Worm (Caenorhabditis elegans): Measurements from ENCODE around the gene ubc-19.

The ubc-19 gene

ce11 chrV:18644258-18644657 lies 45.3 kb downstream of the ubc-19 start:
- TF ChIP-seq pqm-1 (tag; optimal IDR thresholded peaks at IDR 0.05), result no peak
- peak; percentile 12 for TF ChIP-seq ceh-48 (tag; optimal IDR thresholded peaks at IDR 0.05)
- no peak for TF ChIP-seq unc-55 (GFP tag; optimal IDR thresholded peaks at IDR 0.05)

ce11 chrV:18639601-18640354 lies 49.8 kb downstream of the ubc-19 start, which contains the start of gene egas-1:
Gene egas-1 (plus strand): TSS chrV:18640304.
- no peak for TF ChIP-seq K09A11.1 (tag; optimal IDR thresholded peaks at IDR 0.05; ENCODE audit: insufficient read depth)
- no peak for TF ChIP-seq Y22D7AL.16 (tag; optimal IDR thresholded peaks at IDR 0.05)
- no peak for TF ChIP-seq ceh-2 (tag; optimal IDR thresholded peaks at IDR 0.05)
- TF ChIP-seq fkh-6 (tag; optimal IDR thresholded peaks at IDR 0.05), result no peak
- no peak for TF ChIP-seq pax-1 (tag; optimal IDR thresholded peaks at IDR 0.05)
- TF ChIP-seq dmd-4 (tag; optimal IDR thresholded peaks at IDR 0.05; ENCODE audit: borderline replicate concordance), result no peak
- no peak for TF ChIP-seq elt-4 (tag; optimal IDR thresholded peaks at IDR 0.05)
- peak; percentile 84 for TF ChIP-seq dve-1 (tag; optimal IDR thresholded peaks at IDR 0.05)

ce11 chrV:18639074-18639473 lies 50.5 kb downstream of the ubc-19 start:
- TF ChIP-seq F13H6.1 (tag; optimal IDR thresholded peaks at IDR 0.05), result no peak
- peak; percentile 3 for TF ChIP-seq ceh-2 (tag; optimal IDR thresholded peaks at IDR 0.05)

ce11 chrV:18638367-18638873 lies 51.1 kb downstream of the ubc-19 start, which contains the start of gene col-42:
Gene col-42 (plus strand): TSS chrV:18638484.
- TF ChIP-seq gmeb-2 (tag; optimal IDR thresholded peaks at IDR 0.05), result no peak
- TF ChIP-seq pha-2 (tag; optimal IDR thresholded peaks at IDR 0.05), result no peak
- no peak for TF ChIP-seq ceh-2 (tag; optimal IDR thresholded peaks at IDR 0.05)
- TF ChIP-seq pax-1 (tag; optimal IDR thresholded peaks at IDR 0.05), result no peak
- TF ChIP-seq eyg-1 (tag; optimal IDR thresholded peaks at IDR 0.05), result no peak
- no peak for TF ChIP-seq F13H6.1 (tag; optimal IDR thresholded peaks at IDR 0.05)
- TF ChIP-seq fkh-10 (GFP tag; optimal IDR thresholded peaks at IDR 0.05), result no peak
- TF ChIP-seq ceh-34 (tag; optimal IDR thresholded peaks at IDR 0.05), result no peak
- TF ChIP-seq rnt-1 (tag; optimal IDR thresholded peaks at IDR 0.05), result no peak
- TF ChIP-seq pag-3 (tag; optimal IDR thresholded peaks at IDR 0.05; ENCODE audit: borderline replicate concordance), result no peak
- TF ChIP-seq C38D4.7 (GFP tag; optimal IDR thresholded peaks at IDR 0.05), result no peak
- no peak for TF ChIP-seq unc-86 (tag; optimal IDR thresholded peaks at IDR 0.05)
- no peak for TF ChIP-seq elt-2 (tag; optimal IDR thresholded peaks at IDR 0.05)
- TF ChIP-seq sox-4 (tag; optimal IDR thresholded peaks at IDR 0.05), result no peak
- no peak for TF ChIP-seq madf-2 (tag; optimal IDR thresholded peaks at IDR 0.05)

ce11 chrV:18637544-18638366 lies 51.8 kb downstream of the ubc-19 start:
- TF ChIP-seq odd-2 (tag; optimal IDR thresholded peaks at IDR 0.05) (no peak), dve-1 (tag; optimal IDR thresholded peaks at IDR 0.05) (peak; percentile 87)

Measured in whole organism, late embryonic.